Worm (Caenorhabditis elegans) whole organism, L4/young adult: ENCODE measurements around the gene C54E4.5.

ENCODE experiments used
- W03F9.2 ChIP-seq: fragments of 150-350 bp; optimal IDR thresholded peaks from 2 replicates; lab custom pipeline; 2014; ENCODE audit warnings: missing biosample characterization, missing genetic modification characterization
- dao-5 ChIP-seq: sonication (generic microtip); optimal IDR thresholded peaks from 2 replicates; lab custom pipeline; 2016; ENCODE audit warnings: missing genotype, missing genetic modification characterization, moderate library complexity, missing compliant biosample characterization

DNA sequence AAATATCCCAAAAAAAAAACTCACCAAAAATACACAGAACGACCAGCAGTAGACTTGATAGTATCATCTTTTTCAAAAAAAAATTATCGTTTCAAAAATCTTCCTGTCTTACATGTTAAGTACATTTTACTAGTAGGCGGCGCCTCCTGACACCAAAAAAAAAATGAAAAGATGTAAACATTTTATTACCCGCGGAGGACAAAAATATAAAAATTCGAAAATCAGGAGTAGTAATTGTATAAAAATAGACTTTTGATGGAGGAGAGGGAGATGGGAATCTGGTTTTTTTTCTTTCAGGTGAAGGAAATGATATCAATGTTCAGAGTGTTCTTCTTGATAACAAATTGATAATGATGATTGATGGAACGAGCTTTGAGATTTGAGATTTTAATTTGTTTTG is 46.3 kb downstream of the C54E4.5 start, which contains the start of gene C23H5.15:
- TF ChIP-seq dao-5 = no peak
- TF ChIP-seq W03F9.2 (tag; lab: Kevin White, UChicago) = no peak
